Fruit fly (Drosophila melanogaster) Kc167 (cell line): ENCODE measurements around the gene CG15219.

Experiments
- Myc ChIP-seq: fragments of >200 bp; optimal IDR thresholded peaks from 2 replicates; lab custom pipeline; 2017; ENCODE audit warnings: missing external identifiers
- Sin3A ChIP-seq: fragments of >200 bp; optimal IDR thresholded peaks from 2 replicates; lab custom pipeline; 2018; ENCODE audit warnings: missing external identifiers
- h ChIP-seq: fragments of >200 bp; optimal IDR thresholded peaks from 3 replicates; lab custom pipeline; 2018; ENCODE audit warnings: missing external identifiers
- insv ChIP-seq: fragments of >200 bp; optimal IDR thresholded peaks from 3 replicates; lab custom pipeline; 2018; ENCODE audit warnings: missing external identifiers
- psq ChIP-seq: fragments of >200 bp; optimal IDR thresholded peaks from 2 replicates; lab custom pipeline; 2017; ENCODE audit warnings: missing external identifiers
- ttk ChIP-seq: sonication (Bioruptor generic); optimal IDR thresholded peaks from 2 replicates; lab custom pipeline; 2017; ENCODE audit warnings: missing external identifiers

Gene CG15219

DNA sequence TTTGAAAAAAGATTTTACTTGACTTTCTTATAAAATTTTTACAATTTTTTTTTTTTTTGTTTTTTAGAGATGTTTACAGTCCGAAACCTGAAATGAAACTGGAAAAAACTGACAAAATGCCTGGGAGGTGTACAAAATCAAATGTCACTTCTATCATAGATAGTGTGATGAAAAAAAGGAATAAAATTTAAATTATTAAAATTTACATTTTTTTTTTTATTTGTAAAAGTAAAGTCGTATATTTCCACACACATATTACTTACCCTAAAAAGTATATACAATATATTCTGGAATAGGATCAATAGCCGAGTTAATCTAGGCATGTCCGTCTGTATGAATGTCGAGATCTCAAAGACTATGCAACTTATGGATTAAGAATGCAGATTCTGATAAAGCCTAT lies at the start of gene CG15219:
TSS of gene CG15219 (minus strand) at position 101 of the 400 bp plus-strand sequence.
- TF ChIP-seq psq (lab: Kevin White, UChicago) (no peak), insv (lab: Kevin White, UChicago) (no peak), Myc (lab: Kevin White, UChicago) (no peak), h (lab: Kevin White, UChicago) (no peak), ttk (lab: Kevin White, UChicago) (no peak), Sin3A (lab: Kevin White, UChicago) (no peak)

DNA sequence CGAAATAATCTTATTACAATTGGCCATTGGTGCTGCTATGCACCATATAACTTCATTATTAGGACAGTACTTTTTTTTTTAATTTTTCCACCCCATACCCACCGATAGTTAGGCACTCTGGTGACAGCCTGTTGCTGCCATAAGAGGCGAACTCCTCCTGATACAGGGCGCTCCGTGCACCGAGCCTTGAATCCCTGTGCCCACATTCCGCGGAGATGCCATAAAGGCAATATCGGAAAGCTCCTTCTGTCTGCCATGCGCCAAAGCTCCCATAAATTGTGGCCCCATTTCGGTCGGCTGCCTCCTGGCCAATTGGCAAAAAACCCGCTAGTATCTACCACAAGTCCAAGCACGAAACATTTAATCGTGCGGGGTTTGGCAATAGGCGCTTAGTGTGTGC lies 47.9 kb upstream of the CG15219 start:
- TF ChIP-seq ttk (lab: Kevin White, UChicago): no peak
- no peak for TF ChIP-seq h (lab: Kevin White, UChicago)
- no peak for TF ChIP-seq Sin3A (lab: Kevin White, UChicago)
- TF ChIP-seq psq (lab: Kevin White, UChicago): no peak
- no peak for TF ChIP-seq insv (lab: Kevin White, UChicago)
- TF ChIP-seq Myc (lab: Kevin White, UChicago): no peak

DNA sequence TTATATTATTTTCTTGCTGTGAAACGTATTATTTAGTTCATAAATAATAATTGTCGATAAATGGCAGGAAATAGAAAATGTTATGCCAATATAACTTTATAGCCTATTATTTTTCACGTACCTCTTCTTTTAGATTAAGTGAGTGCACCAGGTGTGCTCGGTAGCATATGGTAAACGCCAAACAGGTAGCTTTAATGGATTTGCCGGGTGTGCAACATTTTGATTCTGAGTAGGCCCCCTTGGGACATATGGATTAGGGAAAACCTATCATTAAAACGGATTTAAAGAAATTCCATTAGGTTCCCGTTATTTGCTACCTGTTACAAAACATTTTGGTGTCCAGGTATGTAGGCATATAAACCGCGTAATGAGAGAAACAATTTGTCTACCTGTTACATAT lies 46.0 kb upstream of the CG15219 start, which contains the start of gene dunk:
TSS of gene dunk (plus strand) at position 301 of the 400 bp plus-strand sequence.
- no peak for TF ChIP-seq ttk (lab: Kevin White, UChicago)
- no peak for TF ChIP-seq h (lab: Kevin White, UChicago)
- no peak for TF ChIP-seq insv (lab: Kevin White, UChicago)
- no peak for TF ChIP-seq Myc (lab: Kevin White, UChicago)
- no peak for TF ChIP-seq Sin3A (lab: Kevin White, UChicago)
- TF ChIP-seq psq (lab: Kevin White, UChicago): no peak

DNA sequence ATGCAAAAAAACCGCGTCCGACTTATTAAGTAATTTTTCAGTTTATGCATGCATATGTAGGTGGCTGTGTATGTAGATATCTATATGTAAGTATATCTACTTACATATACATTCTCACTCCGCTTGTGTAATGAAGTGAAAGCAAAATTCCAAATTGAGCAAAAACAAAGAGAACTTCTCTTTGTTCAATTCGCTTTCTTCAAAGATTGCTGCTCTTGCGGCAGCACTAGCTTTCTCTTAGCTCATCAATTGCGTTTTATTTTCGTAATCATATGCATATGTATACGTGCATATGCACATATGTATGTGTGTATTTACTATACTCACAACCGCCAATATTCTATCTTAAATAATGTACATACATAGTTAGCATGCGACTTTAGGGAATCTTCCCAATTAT lies 43.4 kb upstream of the CG15219 start:
- TF ChIP-seq insv (lab: Kevin White, UChicago) (no peak), Sin3A (lab: Kevin White, UChicago) (no peak), psq (lab: Kevin White, UChicago) (no peak), Myc (lab: Kevin White, UChicago) (no peak), ttk (lab: Kevin White, UChicago) (no peak), h (lab: Kevin White, UChicago) (no peak)

DNA sequence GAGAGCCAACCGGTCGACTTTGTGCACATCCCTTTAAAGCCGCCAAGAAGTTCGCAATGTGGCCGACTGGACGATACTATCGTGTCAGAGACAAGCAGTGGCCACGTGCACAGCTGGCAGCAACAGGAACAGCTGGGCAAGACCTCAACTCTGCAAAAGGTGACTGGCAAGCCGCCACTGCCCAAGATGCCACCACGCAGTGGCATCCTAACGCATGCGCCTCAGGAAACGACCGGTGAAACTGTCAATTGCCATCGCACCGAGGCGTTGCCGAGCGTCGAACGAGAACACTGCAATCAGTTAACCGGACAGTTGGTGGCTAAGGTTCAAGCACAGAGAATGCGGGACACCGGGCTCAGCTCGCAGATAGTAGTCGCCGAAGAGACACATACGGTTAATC lies 40.9 kb upstream of the CG15219 start:
- TF ChIP-seq psq (lab: Kevin White, UChicago) (no peak), ttk (lab: Kevin White, UChicago) (peak; percentile 19)

DNA sequence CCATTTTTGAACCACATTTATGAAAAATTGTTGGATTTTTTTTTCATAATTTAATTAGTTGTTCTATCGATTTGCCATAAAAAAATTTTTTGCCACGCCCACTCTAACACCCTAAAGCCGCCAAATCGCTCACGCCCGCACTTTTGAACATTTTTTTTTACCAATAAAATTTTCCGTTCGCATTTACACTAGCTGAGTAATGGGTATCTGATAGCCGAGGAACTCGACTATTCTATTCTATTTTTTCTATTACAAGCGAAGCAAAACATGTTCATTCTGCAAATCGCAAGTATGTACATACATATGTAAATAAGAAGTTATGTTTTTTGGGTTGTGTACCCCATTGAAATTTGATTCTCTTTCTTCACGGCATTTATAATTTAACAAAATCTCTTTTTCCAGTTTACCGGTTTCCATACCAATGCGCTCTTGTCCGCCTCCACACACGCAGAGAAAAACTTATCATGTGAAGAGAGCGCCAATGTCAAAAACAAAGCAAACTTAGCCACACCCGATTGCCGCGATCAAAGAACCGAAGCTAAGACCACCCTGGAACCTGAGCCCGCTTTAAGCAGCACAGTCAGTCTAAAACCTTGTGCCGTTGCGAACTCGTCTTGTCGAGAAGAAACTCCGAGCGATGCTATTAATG lies 40.1 kb upstream of the CG15219 start:
- TF ChIP-seq psq (lab: Kevin White, UChicago) (no peak), Myc (lab: Kevin White, UChicago) (no peak), h (lab: Kevin White, UChicago) (no peak), Sin3A (lab: Kevin White, UChicago) (no peak), ttk (lab: Kevin White, UChicago) (no peak), insv (lab: Kevin White, UChicago) (no peak)

DNA sequence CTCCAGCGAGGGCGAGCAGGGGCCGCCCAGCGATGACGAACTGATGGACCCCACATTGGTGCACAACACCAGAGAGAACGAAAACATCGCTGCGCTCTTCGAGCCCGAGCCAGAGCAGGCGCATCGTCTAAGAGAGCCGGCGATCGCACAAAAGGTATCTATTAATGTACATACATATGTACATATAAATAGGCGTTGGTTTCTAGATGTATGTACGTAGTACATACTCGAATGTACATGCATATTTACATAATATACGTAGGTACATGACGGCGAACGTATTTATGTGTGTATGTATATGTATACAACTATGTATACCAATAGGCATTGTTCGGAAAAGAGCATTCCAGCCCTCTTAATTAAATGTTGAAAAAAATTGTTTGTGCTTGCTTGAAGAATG lies 38.8 kb upstream of the CG15219 start:
- TF ChIP-seq insv (lab: Kevin White, UChicago) (no peak), Myc (lab: Kevin White, UChicago) (no peak)

DNA sequence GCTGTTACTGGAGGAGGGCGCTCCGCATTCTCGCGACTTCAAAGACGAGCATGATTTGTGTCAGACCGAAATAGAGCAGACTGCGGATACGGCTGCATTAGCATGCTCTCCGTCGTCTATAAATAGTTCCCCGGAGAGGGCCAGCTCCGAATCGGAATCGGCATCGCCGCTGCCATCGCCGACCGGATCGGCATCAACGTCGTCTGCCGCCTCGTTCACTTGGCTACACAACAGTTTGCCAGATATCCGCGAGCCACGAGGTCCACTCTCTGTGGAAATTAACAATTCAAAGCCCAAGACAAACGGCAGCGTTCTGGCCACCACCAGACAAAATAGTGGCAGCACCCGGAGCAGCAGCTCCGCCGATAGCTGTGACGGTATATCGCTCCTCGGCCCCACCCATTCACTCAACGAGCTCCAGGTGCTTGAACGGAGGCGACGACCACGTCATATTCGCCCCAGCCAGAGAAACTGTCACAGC lies 37.4 kb upstream of the CG15219 start:
- TF ChIP-seq h (lab: Kevin White, UChicago) (no peak), Sin3A (lab: Kevin White, UChicago) (no peak), ttk (lab: Kevin White, UChicago) (no peak), Myc (lab: Kevin White, UChicago) (no peak), psq (lab: Kevin White, UChicago) (no peak), insv (lab: Kevin White, UChicago) (no peak)

DNA sequence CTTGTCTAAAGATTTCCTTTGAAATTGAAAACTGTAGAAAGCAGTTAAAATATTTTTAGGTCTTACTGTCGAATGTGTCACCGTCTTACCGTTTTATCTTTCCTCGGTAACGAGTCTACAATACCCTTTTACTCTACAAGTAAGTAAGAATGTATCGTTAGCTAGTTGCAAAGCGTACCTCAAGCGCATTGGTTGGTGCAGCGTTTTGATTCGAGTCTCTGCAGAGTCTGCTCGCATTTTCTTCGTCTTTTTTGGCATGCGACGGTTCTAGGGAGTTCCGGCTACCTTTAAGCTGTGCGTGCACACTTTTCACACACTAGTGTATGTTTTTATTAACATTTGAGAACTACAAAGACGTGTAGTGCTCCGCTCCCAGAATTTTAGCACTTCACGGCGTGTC lies 34.6 kb upstream of the CG15219 start:
- TF ChIP-seq Sin3A (lab: Kevin White, UChicago) (no peak), h (lab: Kevin White, UChicago) (no peak), Myc (lab: Kevin White, UChicago) (no peak), psq (lab: Kevin White, UChicago) (no peak), insv (lab: Kevin White, UChicago) (no peak), ttk (lab: Kevin White, UChicago) (no peak)

DNA sequence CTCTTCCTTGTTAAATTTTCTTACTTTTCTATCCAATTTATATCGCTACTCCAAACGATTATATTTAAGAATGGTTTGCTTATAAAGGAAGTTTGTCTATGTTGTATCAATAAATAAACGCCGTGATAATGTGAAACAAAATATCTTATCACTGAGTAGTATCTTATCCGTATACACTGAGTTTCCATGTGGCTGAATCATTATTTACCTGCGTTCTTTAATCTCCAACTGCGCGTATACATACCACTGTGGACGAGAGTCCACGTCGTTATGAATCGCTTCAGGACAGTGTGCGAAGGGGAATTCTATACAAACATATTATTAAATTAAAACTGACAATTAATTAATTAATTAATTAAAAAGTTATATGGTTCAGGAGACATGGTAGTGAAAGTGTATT lies 34.0 kb upstream of the CG15219 start:
- TF ChIP-seq psq (lab: Kevin White, UChicago) (no peak), Sin3A (lab: Kevin White, UChicago) (no peak)

DNA sequence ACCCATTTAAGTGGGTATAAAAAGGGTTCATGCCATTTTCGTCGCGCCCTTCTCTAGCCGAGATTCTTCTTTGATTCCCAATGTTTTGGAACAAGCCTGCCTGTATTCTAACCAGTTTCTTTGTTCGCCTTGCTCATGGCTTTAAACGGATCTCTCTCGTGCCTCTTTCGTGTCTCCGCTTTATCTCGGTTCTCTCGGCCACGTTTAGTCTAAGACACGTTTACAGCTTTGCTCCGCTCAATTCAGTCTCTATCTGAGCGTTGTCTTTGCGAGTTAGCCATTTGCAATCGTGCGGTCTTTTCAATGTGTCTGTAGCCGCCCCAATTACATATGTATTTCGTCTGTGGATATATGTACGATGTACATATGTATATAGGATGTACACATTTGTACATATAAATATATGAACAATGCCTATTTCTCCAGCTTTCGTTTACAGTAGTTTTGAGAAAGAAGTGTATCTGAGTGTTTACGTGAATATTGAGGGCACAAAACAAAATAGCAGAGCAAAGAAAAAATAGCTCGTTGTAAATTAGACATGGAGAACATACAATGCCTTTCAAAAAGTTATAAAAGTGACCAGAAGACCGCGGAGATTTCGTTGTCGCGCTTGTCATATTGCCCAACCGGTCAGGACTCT lies 28.9 kb upstream of the CG15219 start:
- TF ChIP-seq Myc (lab: Kevin White, UChicago) (no peak), h (lab: Kevin White, UChicago) (no peak), Sin3A (lab: Kevin White, UChicago) (no peak), psq (lab: Kevin White, UChicago) (no peak), insv (lab: Kevin White, UChicago) (no peak), ttk (lab: Kevin White, UChicago) (no peak)

DNA sequence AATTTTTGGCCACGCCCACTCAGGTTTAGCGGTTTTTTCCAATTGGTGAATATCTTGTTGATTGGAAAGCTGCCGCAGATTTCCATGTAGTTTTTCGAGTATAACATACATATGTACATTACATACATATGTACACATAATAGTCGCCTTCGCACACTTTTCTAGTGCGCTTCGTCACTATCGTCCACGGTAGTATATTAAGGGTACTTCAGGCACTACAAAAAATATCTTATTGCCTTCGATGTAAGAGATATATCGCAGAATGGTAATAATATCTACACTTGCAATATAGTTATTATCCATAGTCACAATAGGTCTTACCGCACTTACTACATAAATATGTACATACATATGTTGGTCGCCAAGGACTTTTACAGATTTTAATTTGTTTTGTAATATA lies 27.7 kb upstream of the CG15219 start:
- TF ChIP-seq insv (lab: Kevin White, UChicago) (no peak), ttk (lab: Kevin White, UChicago) (no peak), h (lab: Kevin White, UChicago) (no peak), psq (lab: Kevin White, UChicago) (no peak), Sin3A (lab: Kevin White, UChicago) (no peak), Myc (lab: Kevin White, UChicago) (no peak)
